Fruit fly (Drosophila melanogaster) whole organism: Measurements from ENCODE around the gene betaTub85D.

Experiments
- CG8478 ChIP-seq: fragments of >200 bp; optimal IDR thresholded peaks from 2 replicates; lab custom pipeline; 2018; ENCODE audit warnings: inconsistent platforms
- Dll ChIP-seq: fragments of >200 bp; optimal IDR thresholded peaks from 2 replicates; lab custom pipeline; 2017
- EcR ChIP-seq, 2 experiments: fragments of >200 bp; optimal IDR thresholded peaks; 2 replicates each; lab custom pipeline; 2017; ENCODE audit warnings: missing biosample characterization in 2 of 2, missing genetic modification characterization in 2 of 2, missing genetic modification reagents in 2 of 2
- pan ChIP-seq: fragments of >200 bp; optimal IDR thresholded peaks from 2 replicates; lab custom pipeline; 2017
- psq ChIP-seq: fragments of >200 bp; optimal IDR thresholded peaks from 2 replicates; lab custom pipeline; 2017
- usp ChIP-seq: fragments of >200 bp; optimal IDR thresholded peaks from 2 replicates; lab custom pipeline; 2017; ENCODE audit warnings: missing biosample characterization, missing genetic modification characterization, mixed read lengths

Gene betaTub85D

dm6 chr3R:9417577-9418334, 7.7 kb upstream of the betaTub85D start, which contains the start of gene ps:
ps (plus strand) TSS chr3R:9417940.
- no peak for TF ChIP-seq Dll
- no peak for TF ChIP-seq pan (lab: Kevin White, UChicago)
- TF ChIP-seq psq (lab: Kevin White, UChicago) = no peak

DNA sequence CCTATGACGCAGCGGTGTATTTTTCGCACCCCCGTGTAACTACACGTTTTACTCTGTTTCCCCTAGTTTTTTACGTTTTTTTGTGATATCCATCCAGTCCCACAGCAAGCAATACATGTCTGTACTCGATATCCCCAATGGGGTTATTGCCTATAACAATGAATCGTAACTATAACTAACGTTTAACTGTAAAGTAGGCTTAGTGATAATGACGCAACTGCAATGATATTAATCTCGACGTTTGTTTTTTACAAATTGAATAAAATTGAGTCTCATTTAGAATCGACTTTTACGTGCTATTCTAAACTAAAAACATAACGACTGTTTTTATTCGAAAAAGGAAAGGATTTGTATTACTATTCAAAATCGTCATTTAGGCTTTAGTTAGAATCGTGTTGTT, 6.9 kb upstream of the betaTub85D start:
- TF ChIP-seq psq (lab: Kevin White, UChicago) (no peak), EcR (GFP tag; optimal IDR thresholded peaks at IDR 0.05; lab: Kevin White, UChicago) (no peak), Dll (no peak), CG8478 (lab: Kevin White, UChicago) (no peak), pan (lab: Kevin White, UChicago) (no peak)

- TF ChIP-seq pan (lab: Kevin White, UChicago) = no peak
- no peak for TF ChIP-seq usp (GFP tag; lab: Kevin White, UChicago)
- TF ChIP-seq CG8478 (lab: Kevin White, UChicago) = no peak
- TF ChIP-seq EcR (GFP tag; optimal IDR thresholded peaks at IDR 0.05; lab: Kevin White, UChicago) = no peak
- TF ChIP-seq psq (lab: Kevin White, UChicago) = no peak
- TF ChIP-seq Dll = no peak
Observed at dm6 chr3R:9411928-9412640, 2.0 kb upstream of the betaTub85D start, which contains the start of the genes Task7 and alpha-Man-IIa. Task7 (minus strand) TSS chr3R:9412293. alpha-Man-IIa (plus strand) TSS chr3R:9412548.

DNA sequence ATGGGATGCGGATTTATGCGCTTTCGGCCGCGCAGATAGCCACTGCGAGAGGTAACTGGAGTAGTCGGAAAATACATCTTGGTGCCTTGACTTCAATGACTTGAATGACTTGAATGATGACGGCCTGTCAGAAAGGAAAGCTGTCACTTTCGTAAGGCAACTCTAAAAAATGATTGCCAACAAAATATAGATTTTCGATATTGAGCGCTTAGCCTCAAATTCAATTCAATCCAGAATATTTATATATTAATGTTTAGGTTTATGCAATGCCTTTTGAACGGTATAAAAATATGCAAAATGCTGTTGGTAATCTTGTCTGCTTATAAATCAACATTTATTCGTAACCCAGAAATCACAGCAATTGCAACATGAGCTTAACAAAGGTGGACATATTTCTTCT, 2.0 kb downstream of the betaTub85D start, which contains the start of gene CG44261:
TSS of gene CG44261 (minus strand) at position 101 of the 400 bp plus-strand sequence.
- TF ChIP-seq psq (lab: Kevin White, UChicago) (no peak), Dll (no peak), pan (lab: Kevin White, UChicago) (no peak)

- TF ChIP-seq psq (lab: Kevin White, UChicago) (no peak), pan (lab: Kevin White, UChicago) (no peak), EcR (GFP tag; optimal IDR thresholded peaks at IDR 0.05; lab: Kevin White, UChicago) (no peak)
Observed at dm6 chr3R:9404104-9404512, 6.0 kb downstream of the betaTub85D start, which contains the start of the genes CG9356, BBIP1 and CG8135. CG9356 (minus strand) TSS chr3R:9404269. BBIP1 (plus strand) TSS chr3R:9404385. CG8135 (plus strand) TSS chr3R:9404385.

- TF ChIP-seq pan (lab: Kevin White, UChicago) (no peak), Dll (no peak), psq (lab: Kevin White, UChicago) (no peak), usp (GFP tag; lab: Kevin White, UChicago) (no peak), EcR (GFP tag; optimal IDR thresholded peaks at IDR 0.05; lab: Kevin White, UChicago) (no peak), CG8478 (lab: Kevin White, UChicago) (no peak)
Observed at dm6 chr3R:9401127-9401603, 8.9 kb downstream of the betaTub85D start, which contains the start of the genes RpL34b and CG8132. RpL34b (minus strand) TSS chr3R:9401226. CG8132 (plus strand) TSS chr3R:9401495.

- TF ChIP-seq CG8478 (lab: Kevin White, UChicago) = no peak
Observed at dm6 chr3R:9399951-9400392, 10.1 kb downstream of the betaTub85D start, which contains the start of gene CG34117. CG34117 (minus strand) TSS chr3R:9400053.

- TF ChIP-seq Dll = no peak
- TF ChIP-seq psq (lab: Kevin White, UChicago) = no peak
- TF ChIP-seq EcR (GFP tag; optimal IDR thresholded peaks at IDR 0.05; lab: Kevin White, UChicago) = no peak
- no peak for TF ChIP-seq CG8478 (lab: Kevin White, UChicago)
- no peak for TF ChIP-seq pan (lab: Kevin White, UChicago)
- no peak for TF ChIP-seq usp (GFP tag; lab: Kevin White, UChicago)
Observed at dm6 chr3R:9399074-9399473, 11.0 kb downstream of the betaTub85D start.

DNA sequence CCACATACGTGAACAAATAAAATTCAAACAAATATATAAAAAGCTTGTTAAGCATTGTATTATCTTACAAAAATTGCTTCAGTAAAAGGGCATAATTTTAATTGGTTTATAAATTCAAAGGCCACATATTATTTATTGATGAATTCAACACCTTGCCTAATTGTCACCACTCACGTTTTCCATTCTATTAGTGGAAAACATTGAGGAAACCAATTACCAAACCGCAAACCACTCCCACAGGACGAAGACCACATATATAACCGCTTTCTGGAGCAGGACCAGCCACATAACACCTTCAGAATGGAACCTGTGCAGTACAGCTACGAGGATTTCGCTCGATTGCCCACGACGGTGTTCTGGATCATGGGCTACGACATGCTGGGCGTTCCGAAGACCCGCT, 12.2 kb downstream of the betaTub85D start, which contains the start of gene Or85f:
TSS of gene Or85f (plus strand) at position 301 of the 400 bp plus-strand sequence.
- TF ChIP-seq CG8478 (lab: Kevin White, UChicago) (no peak), Dll (no peak), pan (lab: Kevin White, UChicago) (no peak), psq (lab: Kevin White, UChicago) (no peak), usp (GFP tag; lab: Kevin White, UChicago) (no peak), EcR (GFP tag; optimal IDR thresholded peaks at IDR 0.05; lab: Kevin White, UChicago) (no peak)

DNA sequence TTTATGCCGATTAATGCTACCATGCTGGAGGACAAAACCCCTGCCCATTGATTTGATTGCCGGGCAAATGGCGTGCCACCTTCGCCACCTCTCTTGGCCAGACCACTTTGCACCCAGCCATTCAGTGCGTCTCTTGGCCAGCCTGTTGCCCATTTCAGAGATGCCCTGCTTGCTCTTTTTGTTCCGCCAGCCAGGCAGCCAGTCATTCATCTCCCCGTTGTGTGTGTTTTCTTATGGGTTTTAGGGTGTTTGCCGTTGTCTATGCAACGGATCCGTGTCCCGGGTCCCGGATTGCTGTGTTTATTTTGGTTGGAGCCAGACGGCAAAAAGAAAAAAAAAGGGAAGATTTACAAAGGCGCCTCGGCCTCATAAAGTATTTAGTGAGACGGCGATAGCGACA, 14.1 kb downstream of the betaTub85D start:
- no peak for TF ChIP-seq pan (lab: Kevin White, UChicago)
- TF ChIP-seq psq (lab: Kevin White, UChicago) = no peak
- TF ChIP-seq Dll = no peak
- TF ChIP-seq usp (GFP tag; lab: Kevin White, UChicago) = no peak
- no peak for TF ChIP-seq CG8478 (lab: Kevin White, UChicago)
- no peak for TF ChIP-seq EcR (GFP tag; optimal IDR thresholded peaks at IDR 0.05; lab: Kevin White, UChicago)

DNA sequence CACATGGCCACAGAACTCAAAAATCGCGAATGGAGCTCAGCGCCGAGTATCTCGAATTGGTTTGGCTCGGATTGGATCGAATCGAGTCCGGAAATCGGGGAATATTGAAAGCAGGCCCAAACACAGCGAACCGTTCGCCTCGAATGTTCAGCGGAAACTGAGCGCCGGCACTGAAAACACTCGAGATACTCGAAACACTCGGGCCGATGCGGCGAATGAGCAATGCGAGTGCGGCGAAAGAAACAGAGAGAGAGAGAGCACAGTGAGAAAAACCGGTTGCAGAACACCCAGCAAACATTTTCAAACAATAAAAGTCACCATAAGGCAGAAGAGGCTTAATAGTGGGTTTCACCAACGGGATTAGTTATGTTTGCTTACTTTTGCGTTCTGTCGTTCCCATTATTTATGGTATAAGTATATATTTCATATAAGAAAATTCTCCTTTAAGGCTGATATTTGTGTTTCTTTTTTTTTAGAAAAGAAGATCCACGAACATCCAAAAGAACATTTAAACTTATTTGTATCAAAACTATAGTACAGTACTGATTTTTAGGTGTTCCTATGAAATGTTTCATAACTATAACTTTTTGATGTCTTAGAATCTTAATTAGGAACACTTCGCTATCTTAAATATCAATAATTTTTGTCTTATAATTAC, 15.6 kb downstream of the betaTub85D start, which contains the start of gene FER:
TSS of gene FER (minus strand) at position 162 of the 658 bp plus-strand sequence.
- no peak for TF ChIP-seq EcR (GFP tag; optimal IDR thresholded peaks at IDR 0.05; lab: Kevin White, UChicago)
- no peak for TF ChIP-seq usp (GFP tag; lab: Kevin White, UChicago)
- no peak for TF ChIP-seq psq (lab: Kevin White, UChicago)
- TF ChIP-seq CG8478 (lab: Kevin White, UChicago) = no peak
- no peak for TF ChIP-seq pan (lab: Kevin White, UChicago)
- no peak for TF ChIP-seq Dll
